Worm (Caenorhabditis elegans): ENCODE measurements around the gene eif-2A.

DNA sequence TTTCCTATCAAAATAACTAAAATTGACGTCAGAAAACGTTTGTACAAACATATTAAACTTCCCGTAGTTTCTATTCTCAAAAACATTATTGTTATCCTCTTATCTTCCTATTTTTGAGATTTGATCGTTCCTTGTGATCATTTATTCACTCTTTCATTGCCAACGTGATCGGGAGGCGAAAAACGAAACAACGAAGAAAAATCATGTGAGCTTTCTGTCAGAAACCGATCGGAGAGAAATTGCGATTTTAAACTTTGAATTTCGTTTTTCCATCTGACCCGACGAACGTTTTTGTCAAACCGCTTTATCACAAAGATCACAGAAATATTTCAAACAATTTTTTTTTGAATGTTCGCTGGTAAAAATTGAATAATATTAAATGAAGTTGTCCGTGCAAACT lies 29.7 kb downstream of the eif-2A start:
- TF ChIP-seq hsf-1 (GFP tag; IDR thresholded peaks at IDR 0.05): no peak
- TF ChIP-seq nfya-1 (tag; optimal IDR thresholded peaks at IDR 0.05; ENCODE audit: borderline replicate concordance, insufficient read depth): no peak
- no peak for TF ChIP-seq sptf-2 (GFP tag; optimal IDR thresholded peaks at IDR 0.05)
- no peak for TF ChIP-seq tbx-9 (tag; optimal IDR thresholded peaks at IDR 0.05; ENCODE audit: borderline replicate concordance)
- TF ChIP-seq snpc-4 (GFP tag; optimal IDR thresholded peaks at IDR 0.05): no peak
- no peak for TF ChIP-seq snpc-4 (tag; optimal IDR thresholded peaks at IDR 0.05)
